Fruit fly (Drosophila melanogaster) Kc167 (cell line): ENCODE results near the gene Hexo1.

Experiments
- Myc ChIP-seq: fragments of >200 bp; optimal IDR thresholded peaks from 2 replicates; lab custom pipeline; 2017; ENCODE audit warnings: missing external identifiers
- Sin3A ChIP-seq: fragments of >200 bp; optimal IDR thresholded peaks from 2 replicates; lab custom pipeline; 2018; ENCODE audit warnings: missing external identifiers
- h ChIP-seq: fragments of >200 bp; optimal IDR thresholded peaks from 3 replicates; lab custom pipeline; 2018; ENCODE audit warnings: missing external identifiers
- insv ChIP-seq: fragments of >200 bp; optimal IDR thresholded peaks from 3 replicates; lab custom pipeline; 2018; ENCODE audit warnings: missing external identifiers
- psq ChIP-seq: fragments of >200 bp; optimal IDR thresholded peaks from 2 replicates; lab custom pipeline; 2017; ENCODE audit warnings: missing external identifiers
- ttk ChIP-seq: sonication (Bioruptor generic); optimal IDR thresholded peaks from 2 replicates; lab custom pipeline; 2017; ENCODE audit warnings: missing external identifiers

The Hexo1 gene

dm6 chr3L:4328048-4328447 lies 39.6 kb downstream of the Hexo1 start:
- no peak for TF ChIP-seq Sin3A (lab: Kevin White, UChicago)
- no peak for TF ChIP-seq h (lab: Kevin White, UChicago)
- no peak for TF ChIP-seq Myc
- TF ChIP-seq psq (lab: Kevin White, UChicago): no peak
- no peak for TF ChIP-seq insv (lab: Kevin White, UChicago)
- TF ChIP-seq ttk (lab: Kevin White, UChicago): no peak

DNA sequence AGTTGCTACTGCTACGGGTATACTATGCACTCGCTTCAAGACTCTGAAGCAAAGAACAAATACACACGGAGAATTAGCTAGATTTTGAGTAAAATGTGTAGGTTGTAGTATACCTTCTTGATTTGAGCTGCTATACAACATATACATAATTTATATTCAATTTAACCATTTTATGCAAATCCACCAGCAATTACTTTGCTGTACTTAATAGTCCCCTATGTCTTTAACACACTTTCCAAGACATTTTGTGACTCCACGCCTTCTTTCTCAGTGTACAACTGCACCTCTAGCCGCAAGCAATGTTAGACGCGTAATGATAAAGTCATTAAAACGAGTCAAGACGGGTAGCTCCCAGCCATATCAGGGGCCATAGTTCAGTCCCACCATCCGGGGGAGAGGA lies 48.1 kb downstream of the Hexo1 start:
- TF ChIP-seq insv (lab: Kevin White, UChicago): no peak
- TF ChIP-seq Myc: no peak
- no peak for TF ChIP-seq psq (lab: Kevin White, UChicago)
- no peak for TF ChIP-seq h (lab: Kevin White, UChicago)
- TF ChIP-seq ttk (lab: Kevin White, UChicago): no peak
- TF ChIP-seq Sin3A (lab: Kevin White, UChicago): no peak

DNA sequence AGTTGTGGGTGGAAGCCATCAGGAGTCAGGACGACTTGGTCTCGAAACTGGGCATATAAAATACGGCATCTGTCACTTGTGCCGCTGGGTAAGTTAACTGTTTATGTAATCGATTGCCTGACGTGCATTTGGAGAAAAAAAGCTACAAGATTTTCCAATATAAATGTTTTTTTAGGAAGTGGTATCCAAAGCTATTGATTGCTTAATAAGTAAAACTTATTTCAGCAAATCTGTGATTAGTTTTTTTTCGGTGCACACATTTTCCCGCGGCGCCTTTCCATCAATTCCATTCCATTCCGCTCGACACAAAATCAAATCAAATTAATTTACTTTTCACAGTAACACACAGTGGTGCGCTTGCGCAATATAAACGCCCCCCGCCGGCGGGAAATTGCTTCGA lies 51.1 kb downstream of the Hexo1 start:
- TF ChIP-seq psq (lab: Kevin White, UChicago): no peak
- no peak for TF ChIP-seq Myc
- TF ChIP-seq insv (lab: Kevin White, UChicago): no peak
- TF ChIP-seq h (lab: Kevin White, UChicago): no peak
- TF ChIP-seq ttk (lab: Kevin White, UChicago): no peak
- TF ChIP-seq Sin3A (lab: Kevin White, UChicago): no peak

dm6 chr3L:4340227-4340626 lies 51.8 kb downstream of the Hexo1 start:
- TF ChIP-seq h (lab: Kevin White, UChicago) (no peak), psq (lab: Kevin White, UChicago) (no peak), ttk (lab: Kevin White, UChicago) (no peak), insv (lab: Kevin White, UChicago) (no peak)
